Worm (Caenorhabditis elegans): ENCODE data around the gene let-2.

- TF ChIP-seq nhr-237 (tag; optimal IDR thresholded peaks at IDR 0.05), result no peak
- TF ChIP-seq unc-39 (tag; optimal IDR thresholded peaks at IDR 0.05), result no peak
- TF ChIP-seq C34F6.9 (tag; optimal IDR thresholded peaks at IDR 0.05), result no peak
- no peak for TF ChIP-seq aly-2 (tag; optimal IDR thresholded peaks at IDR 0.05)
- no peak for TF ChIP-seq nhr-23 (tag; optimal IDR thresholded peaks at IDR 0.05)
- no peak for TF ChIP-seq lin-39 (tag; optimal IDR thresholded peaks at IDR 0.05)
- no peak for TF ChIP-seq blmp-1 (tag; optimal IDR thresholded peaks at IDR 0.05; ENCODE audit: insufficient read depth)
- TF ChIP-seq mbf-1 (tag; optimal IDR thresholded peaks at IDR 0.05), result no peak
- no peak for TF ChIP-seq alr-1 (tag; optimal IDR thresholded peaks at IDR 0.05)
- no peak for TF ChIP-seq ZK546.5 (tag; optimal IDR thresholded peaks at IDR 0.05)
Observed at ce11 chrX:16381115-16381514, 8.0 kb downstream of the let-2 start.
